Fruit fly (Drosophila melanogaster): ENCODE data around the gene CG7322.

Gene CG7322

dm6 chrX:18830396-18830795 lies 27.2 kb downstream of the CG7322 start, which contains the start of gene CG7101:
Gene CG7101, plus strand, starts transcription at chrX:18830591.
- peak; percentile 33 for TF ChIP-seq sens (GFP tag)
- peak; percentile 61; the same call in 1 of the 3 replicates for TF ChIP-seq mld (GFP tag; IDR thresholded peaks at IDR 0.05; ENCODE audit: partially characterized antibody)
- peak; percentile 46 for TF ChIP-seq CG17186 (GFP tag; optimal IDR thresholded peaks at IDR 0.05)
- TF ChIP-seq Doc3 (GFP tag; IDR thresholded peaks at IDR 0.05; ENCODE audit: partially characterized antibody), result peak; percentile 47; the same call in 2 of the 3 replicates
- peak; percentile 57 for TF ChIP-seq vnd (GFP tag; IDR thresholded peaks at IDR 0.05; ENCODE audit: partially characterized antibody)
- TF ChIP-seq YL-1 (GFP tag; optimal IDR thresholded peaks at IDR 0.05), result peak; percentile 6
- peak; percentile 55 for TF ChIP-seq CG15514 (GFP tag; optimal IDR thresholded peaks at IDR 0.05)
- TF ChIP-seq Usf (GFP tag; optimal IDR thresholded peaks at IDR 0.05), result no peak
- TF ChIP-seq Med (GFP tag), result peak; percentile 62
- TF ChIP-seq Ets97D (GFP tag; optimal IDR thresholded peaks at IDR 0.05), result peak; percentile 64
- TF ChIP-seq bbx (GFP tag; IDR thresholded peaks at IDR 0.05; ENCODE audit: partially characterized antibody), result peak; percentile 70
- no peak for TF ChIP-seq nau (GFP tag; optimal IDR thresholded peaks at IDR 0.05)
- TF ChIP-seq tna (GFP tag; IDR thresholded peaks at IDR 0.05; ENCODE audit: partially characterized antibody), result peak; percentile 72
- no peak for TF ChIP-seq CG14050 (GFP tag; IDR thresholded peaks at IDR 0.05)
- no peak for TF ChIP-seq croc (GFP tag; conservative IDR thresholded peaks at IDR 0.05)
- TF ChIP-seq cato (GFP tag; optimal IDR thresholded peaks at IDR 0.05; ENCODE audit: borderline replicate concordance), result no peak
- TF ChIP-seq Rfx (GFP tag; IDR thresholded peaks at IDR 0.05), result peak; percentile 21; the same call in 1 of the 2 replicates
- TF ChIP-seq Ada2b (GFP tag; IDR thresholded peaks at IDR 0.05), result no peak
- peak; percentile 79 for TF ChIP-seq CG13287 (GFP tag; IDR thresholded peaks at IDR 0.05; ENCODE audit: partially characterized antibody)
- TF ChIP-seq CG4854 (GFP tag; optimal IDR thresholded peaks at IDR 0.05), result no peak
- peak; percentile 61 for TF ChIP-seq unc-4 (GFP tag; IDR thresholded peaks at IDR 0.05; ENCODE audit: partially characterized antibody)
- TF ChIP-seq amos (GFP tag; IDR thresholded peaks at IDR 0.05; ENCODE audit: partially characterized antibody), result peak; percentile 63
- peak; percentile 79 for TF ChIP-seq HLH4C (GFP tag; IDR thresholded peaks at IDR 0.05; ENCODE audit: partially characterized antibody)
- no peak for TF ChIP-seq CG34376 (GFP tag; optimal IDR thresholded peaks at IDR 0.05)
- TF ChIP-seq Sry-δ (GFP tag; optimal IDR thresholded peaks at IDR 0.05), result peak; percentile 64
- TF ChIP-seq Dll (GFP tag; IDR thresholded peaks at IDR 0.05; ENCODE audit: partially characterized antibody), result peak; percentile 76
- TF ChIP-seq Rx (GFP tag; IDR thresholded peaks at IDR 0.05), result no peak
- peak; percentile 47 for TF ChIP-seq CG12659 (GFP tag; optimal IDR thresholded peaks at IDR 0.05)
- TF ChIP-seq Scr (GFP tag; IDR thresholded peaks at IDR 0.05; ENCODE audit: partially characterized antibody), result peak; percentile 69
- no peak for TF ChIP-seq CG4282 (GFP tag; optimal IDR thresholded peaks at IDR 0.05)
- TF ChIP-seq stwl (tag; optimal IDR thresholded peaks at IDR 0.05), result peak; percentile 98
- peak; percentile 50; the same call in 2 of the 3 replicates for TF ChIP-seq knrl (GFP tag; IDR thresholded peaks at IDR 0.05; ENCODE audit: partially characterized antibody)
- peak; percentile 3 for TF ChIP-seq Xbp1 (GFP tag; optimal IDR thresholded peaks at IDR 0.05)
- TF ChIP-seq CG11723 (GFP tag; optimal IDR thresholded peaks at IDR 0.05), result no peak
- peak; percentile 66 for TF ChIP-seq pzg (GFP tag; optimal IDR thresholded peaks at IDR 0.05)
- peak; percentile 25 for TF ChIP-seq CG8290 (GFP tag; optimal IDR thresholded peaks at IDR 0.05)
- no peak for TF ChIP-seq CG8290 (tag; optimal IDR thresholded peaks at IDR 0.05)
- TF ChIP-seq E2f2 (GFP tag; IDR thresholded peaks at IDR 0.05), result peak; percentile 81
- TF ChIP-seq vvl (GFP tag; IDR thresholded peaks at IDR 0.05), result 0 out of 2 replicates have a peak, but pooled peaks have one; percentile 14
- TF ChIP-seq MESR4 (GFP tag; optimal IDR thresholded peaks at IDR 0.05), result peak; percentile 48
- no peak for TF ChIP-seq pan (optimal IDR thresholded peaks at IDR 0.05)
- peak in 1 of 2 experiments; percentile 18 for TF ChIP-seq pan (GFP tag; optimal IDR thresholded peaks at IDR 0.05 in 1 of 2, IDR thresholded peaks at IDR 0.05 in 1 of 2)
- TF ChIP-seq nerfin-2 (GFP tag; IDR thresholded peaks at IDR 0.05; ENCODE audit: partially characterized antibody), result peak; percentile 56
- TF ChIP-seq nmo (GFP tag; optimal IDR thresholded peaks at IDR 0.05), result peak; percentile 2
- TF ChIP-seq hb (GFP tag; IDR thresholded peaks at IDR 0.05; ENCODE audit: partially characterized antibody), result peak; percentile 50; the same call in 1 of the 3 replicates
- TF ChIP-seq CG8478 (optimal IDR thresholded peaks at IDR 0.05), result no peak
- peak; percentile 28 for TF ChIP-seq CG14710 (tag; optimal IDR thresholded peaks at IDR 0.05)
- TF ChIP-seq Myb (GFP tag; optimal IDR thresholded peaks at IDR 0.05), result peak; percentile 54
- TF ChIP-seq hbn (GFP tag; IDR thresholded peaks at IDR 0.05; ENCODE audit: partially characterized antibody), result peak; percentile 59; the same call in 1 of the 2 replicates
